Fruit fly (Drosophila melanogaster): Measurements from ENCODE around the gene Blos3.
A peak's percentile ranks its signal among the peaks of the same experiment; 100 is the strongest.

Gene Blos3

dm6 chr3L:18822450-18823220 is 47.4 kb upstream of the Blos3 start, which contains the start of gene Cat (continued):
- peak; percentile 77; the same call in 1 of the 3 replicates for TF ChIP-seq knrl (GFP tag; IDR thresholded peaks at IDR 0.05; ENCODE audit: partially characterized antibody)
- no peak for TF ChIP-seq fd64A (GFP tag; optimal IDR thresholded peaks at IDR 0.05)
- TF ChIP-seq CG18476 (GFP tag; optimal IDR thresholded peaks at IDR 0.05) = peak; percentile 37
- TF ChIP-seq CG4820 (GFP tag; optimal IDR thresholded peaks at IDR 0.05) = peak; percentile 6
- peak; percentile 21 for TF ChIP-seq CG17912 (GFP tag; optimal IDR thresholded peaks at IDR 0.05)
- TF ChIP-seq unc-4 (GFP tag; IDR thresholded peaks at IDR 0.05; ENCODE audit: partially characterized antibody) = peak; percentile 91
- TF ChIP-seq ttk (GFP tag; IDR thresholded peaks at IDR 0.05) = no peak
- TF ChIP-seq CG12659 (GFP tag; optimal IDR thresholded peaks at IDR 0.05) = peak; percentile 50
- TF ChIP-seq dmrt99B (tag; optimal IDR thresholded peaks at IDR 0.05) = no peak
- TF ChIP-seq CG2712 (tag; optimal IDR thresholded peaks at IDR 0.05) = peak; percentile 59
- TF ChIP-seq CG2129 (GFP tag; IDR thresholded peaks at IDR 0.05; ENCODE audit: partially characterized antibody) = peak; percentile 87
- no peak for TF ChIP-seq CG1832 (GFP tag; optimal IDR thresholded peaks at IDR 0.05)
- TF ChIP-seq Drgx (GFP tag; IDR thresholded peaks at IDR 0.05) = peak; percentile 99
- no peak for TF ChIP-seq B-H1 (GFP tag; IDR thresholded peaks at IDR 0.05)
- no peak for TF ChIP-seq gce (GFP tag; IDR thresholded peaks at IDR 0.05)
- no peak for TF ChIP-seq bcd (GFP tag; optimal IDR thresholded peaks at IDR 0.05)
- no peak for TF ChIP-seq CG15011 (GFP tag; optimal IDR thresholded peaks at IDR 0.05)
- no peak for TF ChIP-seq wor (GFP tag; IDR thresholded peaks at IDR 0.05)
- TF ChIP-seq lilli (GFP tag; optimal IDR thresholded peaks at IDR 0.05) = peak; percentile 55
- TF ChIP-seq esg (GFP tag; conservative IDR thresholded peaks at IDR 0.05) = no peak
- no peak for TF ChIP-seq CG11093 (GFP tag; IDR thresholded peaks at IDR 0.05)
- TF ChIP-seq Six4 (GFP tag; optimal IDR thresholded peaks at IDR 0.05) = no peak
- TF ChIP-seq mld (GFP tag; IDR thresholded peaks at IDR 0.05; ENCODE audit: partially characterized antibody) = peak; percentile 73; the same call in 2 of the 3 replicates
- TF ChIP-seq CHES-1-like (GFP tag; optimal IDR thresholded peaks at IDR 0.05) = peak; percentile 43
- TF ChIP-seq Hand (GFP tag; optimal IDR thresholded peaks at IDR 0.05) = peak; percentile 30
- no peak; the same call in 2 of the 3 replicates for TF ChIP-seq Mrtf (GFP tag; IDR thresholded peaks at IDR 0.05)
- no peak for TF ChIP-seq NC2α (GFP tag; optimal IDR thresholded peaks at IDR 0.05)
- TF ChIP-seq Nf-YA (GFP tag; IDR thresholded peaks at IDR 0.05) = no peak
- TF ChIP-seq CG14860 (GFP tag; IDR thresholded peaks at IDR 0.05; ENCODE audit: partially characterized antibody) = no peak; the same call in 1 of the 3 replicates
- no peak for TF ChIP-seq H2.0 (GFP tag; IDR thresholded peaks at IDR 0.05)
- TF ChIP-seq wdn (GFP tag; IDR thresholded peaks at IDR 0.05) = no peak
- TF ChIP-seq Ets97D (GFP tag; optimal IDR thresholded peaks at IDR 0.05) = peak; percentile 25
- no peak for TF ChIP-seq Ets65A (GFP tag)
- TF ChIP-seq CG11695 (GFP tag; IDR thresholded peaks at IDR 0.05) = no peak
- TF ChIP-seq Hmr (GFP tag; optimal IDR thresholded peaks at IDR 0.05) = peak; percentile 41
- TF ChIP-seq HLH4C (GFP tag; IDR thresholded peaks at IDR 0.05; ENCODE audit: partially characterized antibody) = peak; percentile 79
- TF ChIP-seq CG9797 (GFP tag; optimal IDR thresholded peaks at IDR 0.05) = peak; percentile 12
- TF ChIP-seq Kr (GFP tag; optimal IDR thresholded peaks at IDR 0.05) = no peak
- TF ChIP-seq Eip74EF (GFP tag; optimal IDR thresholded peaks at IDR 0.05) = peak in 1 of 2 experiments; percentile 29
- no peak for TF ChIP-seq CG12236 (GFP tag; optimal IDR thresholded peaks at IDR 0.05)
- no peak for TF ChIP-seq slou (GFP tag; optimal IDR thresholded peaks at IDR 0.05)
- peak; percentile 52; the same call in 2 of the 3 replicates for TF ChIP-seq ci (GFP tag; IDR thresholded peaks at IDR 0.05)
- TF ChIP-seq CG3065 (GFP tag; optimal IDR thresholded peaks at IDR 0.05) = no peak
- TF ChIP-seq CG13624 (GFP tag; optimal IDR thresholded peaks at IDR 0.05) = peak; percentile 42
- TF ChIP-seq Atf6 (GFP tag; IDR thresholded peaks at IDR 0.05) = no peak
- no peak for TF ChIP-seq D19A (tag; optimal IDR thresholded peaks at IDR 0.05)
- TF ChIP-seq CG7357 (GFP tag; IDR thresholded peaks at IDR 0.05) = 0 out of 3 replicates have a peak, but pooled peaks have one; percentile 21
- no peak for TF ChIP-seq CG8478 (optimal IDR thresholded peaks at IDR 0.05)
- peak; percentile 46 for TF ChIP-seq mirr (GFP tag; optimal IDR thresholded peaks at IDR 0.05)
